Worm (Caenorhabditis elegans): ENCODE measurements around the gene F23H11.2.

ce11 chrIII:943426-943927 is 47.9 kb downstream of the F23H11.2 start, which contains the start of gene fbxa-59:
- no peak for TF ChIP-seq ceh-82 (tag; optimal IDR thresholded peaks at IDR 0.05)
- TF ChIP-seq mml-1 (tag; optimal IDR thresholded peaks at IDR 0.05) = no peak
- no peak for TF ChIP-seq nhr-76 (tag; optimal IDR thresholded peaks at IDR 0.05)
- TF ChIP-seq daf-12 (tag; optimal IDR thresholded peaks at IDR 0.05) = no peak
- TF ChIP-seq jun-1 (tag; optimal IDR thresholded peaks at IDR 0.05) = no peak
- TF ChIP-seq mdl-1 (tag; optimal IDR thresholded peaks at IDR 0.05) = no peak
- no peak for TF ChIP-seq nfya-1 (tag; optimal IDR thresholded peaks at IDR 0.05; ENCODE audit: insufficient read depth)
- TF ChIP-seq nhr-28 (tag; optimal IDR thresholded peaks at IDR 0.05) = no peak
- TF ChIP-seq zag-1 (tag; optimal IDR thresholded peaks at IDR 0.05) = no peak
- TF ChIP-seq pqm-1 (tag; optimal IDR thresholded peaks at IDR 0.05) = peak; percentile 44
- TF ChIP-seq tbx-2 (tag; optimal IDR thresholded peaks at IDR 0.05) = no peak

Measured in whole organism, L3 larva.